Worm (Caenorhabditis elegans): ENCODE results near the gene ribo-1.

Gene ribo-1

DNA sequence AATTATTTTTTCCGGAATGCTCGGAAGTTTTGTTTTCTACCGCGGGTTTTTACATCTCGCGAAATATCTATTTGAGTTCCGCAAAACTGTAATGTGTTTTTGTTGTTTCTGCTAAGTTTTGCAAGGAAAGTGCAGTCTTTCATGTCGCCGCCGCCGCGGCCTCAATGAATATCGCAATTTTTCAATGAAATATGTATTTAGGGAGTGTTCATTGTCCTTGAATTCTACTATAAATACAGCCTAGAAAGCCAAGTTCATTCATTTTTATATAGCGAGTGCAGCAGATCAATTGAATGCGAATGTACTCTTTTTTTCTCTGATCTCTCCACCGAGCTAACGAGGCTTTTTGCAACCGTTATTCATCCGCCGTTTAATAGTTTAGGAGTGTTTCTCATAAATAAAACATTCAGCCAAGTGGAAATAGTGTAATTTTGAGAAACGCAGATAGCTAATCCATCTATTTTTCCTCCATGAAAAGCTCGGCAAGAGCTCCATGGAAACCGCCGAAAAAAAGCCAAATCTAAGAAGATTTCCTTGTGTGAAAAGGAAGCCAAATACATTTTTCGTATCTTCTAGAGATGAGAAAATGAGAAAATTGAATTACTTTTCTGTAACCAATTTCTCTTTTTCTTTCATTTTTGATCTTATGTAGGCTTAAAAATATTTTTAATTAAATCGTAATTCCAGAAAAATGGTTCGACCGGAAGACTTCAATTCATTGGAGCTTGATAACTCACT lies 2.5 kb downstream of the ribo-1 start, which contains the start of gene T22D1.3 (continued):
- TF ChIP-seq ztf-6 (GFP tag; IDR thresholded peaks at IDR 0.05) (no peak), pbrm-1 (GFP tag; IDR thresholded peaks at IDR 0.05) (no peak), bed-2 (GFP tag; IDR thresholded peaks at IDR 0.05) (no peak), sdz-38 (tag; optimal IDR thresholded peaks at IDR 0.05) (no peak), ets-4 (GFP tag; optimal IDR thresholded peaks at IDR 0.05) (no peak), rcor-1 (GFP tag; IDR thresholded peaks at IDR 0.05) (no peak), rec-8 (tag; optimal IDR thresholded peaks at IDR 0.05) (no peak), dpl-1 (GFP tag; optimal IDR thresholded peaks at IDR 0.05) (no peak), ceh-91 (GFP tag; IDR thresholded peaks at IDR 0.05) (no peak), lag-1 (GFP tag; IDR thresholded peaks at IDR 0.05) (no peak), tlf-1 (GFP tag; optimal IDR thresholded peaks at IDR 0.05) (no peak), lsl-1 (GFP tag; optimal IDR thresholded peaks at IDR 0.05) (no peak), ccch-3 (GFP tag; optimal IDR thresholded peaks at IDR 0.05) (no peak), sptf-2 (GFP tag; optimal IDR thresholded peaks at IDR 0.05) (no peak), egrh-3 (GFP tag; IDR thresholded peaks at IDR 0.05) (no peak), cebp-1 (GFP tag; IDR thresholded peaks at IDR 0.05) (no peak), cebp-1 (tag; optimal IDR thresholded peaks at IDR 0.05) (no peak), F52B5.7 (tag; optimal IDR thresholded peaks at IDR 0.05) (no peak), lin-26 (GFP tag; IDR thresholded peaks at IDR 0.05) (no peak), egl-18 (GFP tag; IDR thresholded peaks at IDR 0.05) (no peak), pha-4 (tag; optimal IDR thresholded peaks at IDR 0.05) (no peak), ztf-18 (tag; optimal IDR thresholded peaks at IDR 0.05) (peak; percentile 16), F49E8.2 (tag; optimal IDR thresholded peaks at IDR 0.05; ENCODE audit: insufficient read depth) (no peak), aptf-3 (GFP tag; IDR thresholded peaks at IDR 0.05) (no peak), F39B2.1 (GFP tag; IDR thresholded peaks at IDR 0.05) (no peak), F57C9.4 (tag; optimal IDR thresholded peaks at IDR 0.05) (no peak), unc-130 (GFP tag; optimal IDR thresholded peaks at IDR 0.05) (no peak), lir-1 (GFP tag; conservative IDR thresholded peaks at IDR 0.05) (no peak), snpc-1.3 (tag; optimal IDR thresholded peaks at IDR 0.05; ENCODE audit: insufficient read depth) (no peak), chd-7 (tag; optimal IDR thresholded peaks at IDR 0.05) (peak; percentile 26), ztf-22 (GFP tag; optimal IDR thresholded peaks at IDR 0.05) (no peak), athp-1 (tag; optimal IDR thresholded peaks at IDR 0.05) (no peak), B0019.2 (GFP tag; conservative IDR thresholded peaks at IDR 0.05) (no peak), tbp1 (GFP tag; optimal IDR thresholded peaks at IDR 0.05) (peak; percentile 37), attf-5 (GFP tag; optimal IDR thresholded peaks at IDR 0.05) (no peak), mes-4 (tag; optimal IDR thresholded peaks at IDR 0.05) (no peak), akir-1 (GFP tag; optimal IDR thresholded peaks at IDR 0.05) (no peak), hmg-20 (GFP tag; IDR thresholded peaks at IDR 0.05) (no peak), zfh-2 (GFP tag; conservative IDR thresholded peaks at IDR 0.05) (no peak), F37B4.10 (GFP tag; IDR thresholded peaks at IDR 0.05) (no peak), let-607 (tag; optimal IDR thresholded peaks at IDR 0.05) (no peak), Y53G8AR.9 (GFP tag; conservative IDR thresholded peaks at IDR 0.05) (0 out of 2 replicates have a peak, but pooled peaks have one; percentile 61), aptf-2 (GFP tag; conservative IDR thresholded peaks at IDR 0.05) (no peak), die-1 (tag; optimal IDR thresholded peaks at IDR 0.05) (no peak), xnd-1 (tag; optimal IDR thresholded peaks at IDR 0.05) (no peak), ceh-79 (tag; optimal IDR thresholded peaks at IDR 0.05) (no peak), dox-1 (GFP tag; IDR thresholded peaks at IDR 0.05) (no peak), D2030.7 (GFP tag; IDR thresholded peaks at IDR 0.05) (no peak)
